Worm (Caenorhabditis elegans): ENCODE measurements around the gene toe-2.

toe-2 gene

DNA sequence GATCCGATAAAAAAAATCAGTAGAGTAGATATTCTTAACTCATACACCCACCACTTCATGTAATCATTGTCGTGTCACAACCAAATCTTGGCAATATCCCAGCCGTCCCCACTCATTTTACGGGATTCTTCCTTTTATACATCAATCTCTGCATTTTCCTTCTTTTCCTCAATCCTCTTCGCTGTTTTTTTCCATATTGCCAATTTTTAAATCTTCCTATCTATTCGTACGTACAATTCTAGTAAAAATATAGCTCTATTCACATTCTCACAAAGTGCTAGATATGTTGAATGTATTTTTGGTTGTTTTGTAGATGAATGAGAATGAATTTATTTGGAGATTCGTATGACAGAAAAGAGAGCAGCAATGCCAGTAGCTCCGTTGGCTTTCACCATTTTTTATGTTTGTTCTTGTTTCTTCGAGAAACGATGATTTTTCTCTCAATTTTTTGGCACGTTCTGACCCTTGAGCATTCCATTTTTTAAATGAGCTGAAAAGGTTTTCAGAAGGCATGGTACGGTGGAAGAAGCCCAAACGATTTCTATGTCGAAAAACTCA lies 45.9 kb downstream of the toe-2 start, which contains the start of gene T28D9.16:
TSS of gene T28D9.16 (plus strand) at position 508 of the 558 bp plus-strand sequence.
- TF ChIP-seq nhr-90 (tag; optimal IDR thresholded peaks at IDR 0.05; ENCODE audit: poor library complexity), result no peak
- no peak for TF ChIP-seq fkh-4 (tag; optimal IDR thresholded peaks at IDR 0.05; ENCODE audit: borderline replicate concordance)
- no peak for TF ChIP-seq ceh-82 (tag; optimal IDR thresholded peaks at IDR 0.05)
- TF ChIP-seq efl-1 (optimal IDR thresholded peaks at IDR 0.05), result no peak
- no peak for TF ChIP-seq efl-1 (GFP tag; optimal IDR thresholded peaks at IDR 0.05 in 1 of 2)
- no peak for TF ChIP-seq ces-1 (GFP tag; optimal IDR thresholded peaks at IDR 0.05)
- TF ChIP-seq lin-13 (GFP tag; optimal IDR thresholded peaks at IDR 0.05), result no peak
- no peak for TF ChIP-seq aha-1 (tag; optimal IDR thresholded peaks at IDR 0.05)
- TF ChIP-seq zip-4 (GFP tag; optimal IDR thresholded peaks at IDR 0.05), result no peak
- no peak for TF ChIP-seq pax-3 (tag; optimal IDR thresholded peaks at IDR 0.05)
- TF ChIP-seq ceh-8 (GFP tag; optimal IDR thresholded peaks at IDR 0.05), result no peak
- TF ChIP-seq swsn-7 (tag; optimal IDR thresholded peaks at IDR 0.05), result no peak
- no peak for TF ChIP-seq Y116A8C.19 (tag; optimal IDR thresholded peaks at IDR 0.05; ENCODE audit: borderline replicate concordance)

ce11 chrII:6470985-6471384 lies 50.2 kb downstream of the toe-2 start, which contains the start of gene dgk-5:
dgk-5 (minus strand) TSS chrII:6471085.
- TF ChIP-seq unc-130 (tag; optimal IDR thresholded peaks at IDR 0.05) (no peak), sptf-1 (tag; optimal IDR thresholded peaks at IDR 0.05) (no peak), fos-1 (tag; optimal IDR thresholded peaks at IDR 0.05) (no peak), ceh-63 (GFP tag; optimal IDR thresholded peaks at IDR 0.05) (no peak)

ce11 chrII:6469340-6469739 lies 51.8 kb downstream of the toe-2 start:
- TF ChIP-seq rnt-1 (tag; optimal IDR thresholded peaks at IDR 0.05) (no peak), elt-2 (tag; optimal IDR thresholded peaks at IDR 0.05) (peak; percentile 43)
